Fruit fly (Drosophila melanogaster) whole organism, embryonic: ENCODE data around the gene SCCRO.

Experiments
- Antp ChIP-seq: fragments of 200-800 bp; sonication (Bioruptor generic); optimal IDR thresholded peaks from 3 replicates; lab custom pipeline; 2016; ENCODE audit warnings: missing biosample characterization, missing genetic modification characterization
- Awh ChIP-seq: fragments of 200-800 bp; sonication (Bioruptor generic); IDR thresholded peaks from 2 replicates; pipeline ENCODE4, ENCODE4 v1.3.6; 2022; ENCODE audit warnings: missing biosample characterization, missing genetic modification characterization
- BtbVII ChIP-seq: fragments of 200-800 bp; sonication (Bioruptor generic); optimal IDR thresholded peaks from 3 replicates; lab custom pipeline; 2017; ENCODE audit warnings: missing biosample characterization, mild to moderate bottlenecking, missing genetic modification characterization
- CG12104 ChIP-seq: fragments of 200-800 bp; sonication (Bioruptor generic); optimal IDR thresholded peaks from 3 replicates; lab custom pipeline; 2016; ENCODE audit warnings: missing biosample characterization, missing genetic modification characterization
- CG12219 ChIP-seq: fragments of 200-800 bp; sonication (Bioruptor generic); optimal IDR thresholded peaks from 3 replicates; lab custom pipeline; 2018; ENCODE audit warnings: missing biosample characterization, mild to moderate bottlenecking, missing genetic modification characterization
- CG12744 ChIP-seq: fragments of 200-800 bp; sonication (Bioruptor generic); optimal IDR thresholded peaks from 2 replicates; lab custom pipeline; 2016; ENCODE audit warnings: missing biosample characterization, missing genetic modification characterization
- CG13424 ChIP-seq: fragments of 200-800 bp; sonication (Bioruptor generic); optimal IDR thresholded peaks from 2 replicates; lab custom pipeline; 2019; ENCODE audit warnings: missing biosample characterization, mild to moderate bottlenecking, missing genetic modification characterization, moderate library complexity
- CG14014 ChIP-seq: fragments of 200-800 bp; sonication (Bioruptor generic); IDR thresholded peaks from 2 replicates; pipeline ENCODE4 v1.3.6; 2022; ENCODE audit warnings: missing biosample characterization, missing genetic modification characterization
- CG1529 ChIP-seq: fragments of 200-800 bp; sonication (Bioruptor generic); optimal IDR thresholded peaks from 3 replicates; lab custom pipeline; 2018; ENCODE audit warnings: missing biosample characterization, missing genetic modification characterization
- CG17328 ChIP-seq: fragments of 200-800 bp; sonication (Bioruptor generic); IDR thresholded peaks from 2 replicates; pipeline ENCODE4 v1.3.6; 2022; ENCODE audit warnings: missing biosample characterization, missing genetic modification characterization
- CG17568 ChIP-seq: fragments of 200-800 bp; sonication (Bioruptor generic); optimal IDR thresholded peaks from 2 replicates; lab custom pipeline; 2018; ENCODE audit warnings: missing biosample characterization, mild to moderate bottlenecking, missing genetic modification characterization, moderate library complexity
- CG18262 ChIP-seq: fragments of 200-800 bp; optimal IDR thresholded peaks from 3 replicates; lab custom pipeline; 2019; ENCODE audit warnings: missing biosample characterization, mild to moderate bottlenecking, missing genetic modification characterization, moderate library complexity
- CG18619 ChIP-seq: fragments of 200-800 bp; sonication (Bioruptor generic); optimal IDR thresholded peaks from 3 replicates; lab custom pipeline; 2017; ENCODE audit warnings: missing biosample characterization, mild to moderate bottlenecking, missing genetic modification characterization
- CG2199 ChIP-seq: fragments of 200-800 bp; sonication (Bioruptor generic); IDR thresholded peaks from 3 replicates; pipeline ENCODE4 v1.3.6; 2022; ENCODE audit warnings: missing biosample characterization, missing genetic modification characterization
- CG31365 ChIP-seq: fragments of 200-800 bp; sonication (Bioruptor generic); optimal IDR thresholded peaks from 2 replicates; lab custom pipeline; 2018; ENCODE audit warnings: missing biosample characterization, mild to moderate bottlenecking, missing genetic modification characterization
- CG31388 ChIP-seq: fragments of 200-800 bp; sonication (Bioruptor generic); optimal IDR thresholded peaks from 2 replicates; lab custom pipeline; 2016; ENCODE audit warnings: missing biosample characterization, missing genetic modification characterization
- CG3281 ChIP-seq: fragments of 200-800 bp; sonication (Bioruptor generic); optimal IDR thresholded peaks from 3 replicates; lab custom pipeline; 2017; ENCODE audit warnings: missing biosample characterization, mild to moderate bottlenecking, missing genetic modification characterization
- CG4360 ChIP-seq: fragments of 200-800 bp; sonication (Bioruptor generic); IDR thresholded peaks from 2 replicates; pipeline ENCODE4 v1.3.6; 2022; ENCODE audit warnings: missing biosample characterization, missing genetic modification characterization
- CG6175 ChIP-seq: fragments of 200-800 bp; sonication (Bioruptor generic); IDR thresholded peaks from 3 replicates; pipeline ENCODE4 v1.3.6; 2022; ENCODE audit warnings: missing biosample characterization, missing genetic modification characterization
- CG6689 ChIP-seq: fragments of 200-800 bp; sonication (Bioruptor generic); IDR thresholded peaks from 2 replicates; pipeline ENCODE4 v1.3.6; 2022; ENCODE audit warnings: missing biosample characterization, missing genetic modification characterization
- CG6813 ChIP-seq: fragments of 200-800 bp; sonication (Bioruptor generic); optimal IDR thresholded peaks from 2 replicates; lab custom pipeline; 2017; ENCODE audit warnings: missing biosample characterization, missing genetic modification characterization, mild to moderate bottlenecking, moderate library complexity, missing genetic modification reagents
- CG7556 ChIP-seq: fragments of 200-800 bp; sonication (Bioruptor generic); optimal IDR thresholded peaks from 2 replicates; lab custom pipeline; 2017; ENCODE audit warnings: missing biosample characterization, mild to moderate bottlenecking, missing genetic modification characterization
- CG7928 ChIP-seq: fragments of 200-800 bp; sonication (Bioruptor generic); optimal IDR thresholded peaks from 2 replicates; lab custom pipeline; 2017; ENCODE audit warnings: missing biosample characterization, mild to moderate bottlenecking, missing genetic modification characterization
- CG9817 ChIP-seq: fragments of 200-800 bp; sonication (Bioruptor generic); optimal IDR thresholded peaks from 2 replicates; lab custom pipeline; 2018; ENCODE audit warnings: missing biosample characterization, mild to moderate bottlenecking, missing genetic modification characterization, moderate library complexity
- Fer1 ChIP-seq: fragments of 200-800 bp; sonication (Bioruptor generic); optimal IDR thresholded peaks from 2 replicates; lab custom pipeline; 2017; ENCODE audit warnings: missing biosample characterization, mild to moderate bottlenecking, missing genetic modification characterization
- Fer3 ChIP-seq: fragments of 200-800 bp; sonication (Bioruptor generic); optimal IDR thresholded peaks from 2 replicates; lab custom pipeline; 2018; ENCODE audit warnings: missing biosample characterization, mild to moderate bottlenecking, missing genetic modification characterization, moderate library complexity
- Hand ChIP-seq: fragments of 200-800 bp; sonication (Bioruptor generic); optimal IDR thresholded peaks from 2 replicates; lab custom pipeline; 2017; ENCODE audit warnings: mild to moderate bottlenecking, missing biosample characterization, missing genetic modification reagents, missing genetic modification characterization
- Hr51 ChIP-seq, 2 experiments: fragments of 200-800 bp; sonication (Bioruptor generic); optimal IDR thresholded peaks; 2 replicates in 1 of 2; 3 replicates in 1 of 2; lab custom pipeline; 2016 to 2018; ENCODE audit warnings: missing biosample characterization in 2 of 2, missing genetic modification characterization in 2 of 2, mild to moderate bottlenecking in 1 of 2, moderate library complexity in 1 of 2
- Med ChIP-seq: fragments of 200-800 bp; sonication (Bioruptor generic); peaks from one replicate; lab custom pipeline; 2016; ENCODE audit warnings: missing biosample characterization, missing genetic modification characterization, mild to moderate bottlenecking, inconsistent platforms, moderate library complexity
- Pdp1 ChIP-seq, 2 experiments: fragments of 200-800 bp; sonication (Bioruptor generic); optimal IDR thresholded peaks; 3 replicates each; lab custom pipeline; 2016; ENCODE audit warnings: missing biosample characterization in 2 of 2, missing genetic modification characterization in 2 of 2, mild to moderate bottlenecking in 1 of 2, moderate library complexity in 1 of 2
- Rfx ChIP-seq: fragments of 200-800 bp; sonication (Bioruptor generic); IDR thresholded peaks from 2 replicates; pipeline ENCODE4 v1.3.6; 2022; ENCODE audit warnings: missing biosample characterization, missing genetic modification characterization
- Usf ChIP-seq: fragments of 200-800 bp; sonication (Bioruptor generic); optimal IDR thresholded peaks from 2 replicates; lab custom pipeline; 2017; ENCODE audit warnings: missing genotype, missing biosample characterization, missing genetic modification characterization
- bab2 ChIP-seq: fragments of 200-800 bp; sonication (Bioruptor generic); optimal IDR thresholded peaks from 2 replicates; lab custom pipeline; 2016; ENCODE audit warnings: missing biosample characterization, missing genetic modification characterization
- crc ChIP-seq: fragments of 200-800 bp; sonication (Bioruptor generic); optimal IDR thresholded peaks from 2 replicates; lab custom pipeline; 2016; ENCODE audit warnings: missing biosample characterization, missing genetic modification characterization
- dmrt99B ChIP-seq: fragments of 200-800 bp; sonication (Bioruptor generic); optimal IDR thresholded peaks from 2 replicates; lab custom pipeline; 2018; ENCODE audit warnings: missing biosample characterization, mild to moderate bottlenecking, missing genetic modification characterization, moderate library complexity
- gem ChIP-seq: fragments of 200-800 bp; sonication (Bioruptor generic); optimal IDR thresholded peaks from 2 replicates; lab custom pipeline; 2019; ENCODE audit warnings: missing biosample characterization, mild to moderate bottlenecking, missing genetic modification characterization, moderate library complexity
- gfzf ChIP-seq: fragments of 200-800 bp; sonication (Bioruptor generic); optimal IDR thresholded peaks from 2 replicates; lab custom pipeline; 2016; ENCODE audit warnings: missing biosample characterization, mild to moderate bottlenecking, missing genetic modification characterization, moderate library complexity
- grau ChIP-seq: fragments of 200-800 bp; optimal IDR thresholded peaks from 3 replicates; lab custom pipeline; 2019; ENCODE audit warnings: missing biosample characterization, mild to moderate bottlenecking, missing genetic modification characterization, moderate library complexity
- grn ChIP-seq: fragments of 200-800 bp; sonication (Bioruptor generic); optimal IDR thresholded peaks from 3 replicates; lab custom pipeline; 2017; ENCODE audit warnings: missing biosample characterization, missing genetic modification characterization
- hkb ChIP-seq, 2 experiments: fragments of 200-800 bp in 1 of 2; fragments of >200 bp in 1 of 2; sonication (Bioruptor generic) in 1 of 2; IDR thresholded peaks in 1 of 2; optimal IDR thresholded peaks in 1 of 2; 2 replicates each; pipeline versions ENCODE4 v1.3.6 to Lab custom; 2017 to 2022; ENCODE audit warnings: missing biosample characterization in 1 of 2, missing genetic modification characterization in 1 of 2
- jigr1 ChIP-seq: fragments of 200-800 bp; sonication (Bioruptor generic); IDR thresholded peaks from 3 replicates; pipeline ENCODE4 v1.3.6; 2022; ENCODE audit warnings: missing biosample characterization, missing genetic modification characterization
- kni ChIP-seq: fragments of 200-800 bp; sonication (Bioruptor generic); optimal IDR thresholded peaks from 3 replicates; lab custom pipeline; 2017; ENCODE audit warnings: mild to moderate bottlenecking, missing biosample characterization, missing genetic modification reagents, missing genetic modification characterization
- mirr ChIP-seq: fragments of 200-800 bp; sonication (Bioruptor generic); optimal IDR thresholded peaks from 3 replicates; lab custom pipeline; 2018; ENCODE audit warnings: missing biosample characterization, mild to moderate bottlenecking, missing genetic modification characterization
- odd ChIP-seq: fragments of 200-800 bp; sonication (Bioruptor generic); optimal IDR thresholded peaks from 2 replicates; lab custom pipeline; 2017; ENCODE audit warnings: missing biosample characterization, mild to moderate bottlenecking, missing genetic modification characterization
- pzg ChIP-seq: fragments of 200-800 bp; sonication (Bioruptor generic); optimal IDR thresholded peaks from 3 replicates; lab custom pipeline; 2018; ENCODE audit warnings: missing biosample characterization, mild to moderate bottlenecking, missing genetic modification characterization, moderate library complexity
- row ChIP-seq: fragments of 200-800 bp; sonication (Bioruptor generic); IDR thresholded peaks from 3 replicates; pipeline ENCODE4 v1.3.6; 2022; ENCODE audit warnings: missing biosample characterization, missing genetic modification characterization
- ssp ChIP-seq: fragments of 200-800 bp; sonication (Bioruptor generic); IDR thresholded peaks from 2 replicates; pipeline ENCODE4 v1.3.6; 2022; ENCODE audit warnings: missing biosample characterization, missing genetic modification characterization
- vvl ChIP-seq: fragments of 200-800 bp; sonication (Bioruptor generic); IDR thresholded peaks from 2 replicates; pipeline ENCODE4 v1.3.6; 2022; ENCODE audit warnings: missing biosample characterization, missing genetic modification characterization

Gene SCCRO

dm6 chr3L:15590803-15591597, 27.8 kb downstream of the SCCRO start (continued):
- TF ChIP-seq CG7928 (GFP tag; lab: Kevin White, UChicago) (no peak), Med (GFP tag; lab: Kevin White, UChicago) (no peak), Awh (GFP tag; lab: Robert Waterston, UW) (peak; percentile 40; the same call in 1 of the 2 replicates), CG6175 (GFP tag; lab: Robert Waterston, UW) (no peak), Rfx (peak; percentile 49), CG6689 (GFP tag; lab: Robert Waterston, UW) (peak; percentile 18; the same call in 1 of the 2 replicates), kni (peak; percentile 53), CG12219 (GFP tag; lab: Kevin White, UChicago) (peak; percentile 4), CG17568 (GFP tag; lab: Kevin White, UChicago) (peak; percentile 41), crc (peak; percentile 5), odd (peak; percentile 27), Pdp1 (GFP tag; optimal IDR thresholded peaks at IDR 0.05; lab: Kevin White, UChicago) (peak in 1 of 2 experiments; percentile 49), bab2 (GFP tag; lab: Kevin White, UChicago) (peak; percentile 25), grn (peak; percentile 24), CG12104 (GFP tag; lab: Kevin White, UChicago) (peak; percentile 39), jigr1 (no peak), CG31365 (tag; lab: Kevin White, UChicago) (peak; percentile 9), Fer1 (GFP tag; lab: Kevin White, UChicago) (peak; percentile 28), hkb (optimal IDR thresholded peaks at IDR 0.05; lab: Kevin White, UChicago) (no peak), hkb (GFP tag; IDR thresholded peaks at IDR 0.05; lab: Robert Waterston, UW) (no peak), CG4360 (GFP tag; lab: Robert Waterston, UW) (peak; percentile 90), row (GFP tag; lab: Robert Waterston, UW) (peak; percentile 35; the same call in 1 of the 3 replicates), CG6813 (GFP tag; lab: Kevin White, UChicago) (peak; percentile 46), CG12744 (GFP tag; lab: Kevin White, UChicago) (peak; percentile 22), CG18619 (GFP tag; lab: Kevin White, UChicago) (peak; percentile 1), CG1529 (GFP tag; lab: Kevin White, UChicago) (no peak), vvl (0 out of 2 replicates have a peak, but pooled peaks have one; percentile 15), ssp (no peak), CG31388 (GFP tag; lab: Kevin White, UChicago) (no peak), Antp (GFP tag; lab: Kevin White, UChicago) (no peak), pzg (no peak), CG2199 (GFP tag; lab: Robert Waterston, UW) (peak; percentile 31; the same call in 1 of the 3 replicates), BtbVII (GFP tag; lab: Kevin White, UChicago) (peak; percentile 22), dmrt99B (tag; lab: Kevin White, UChicago) (peak; percentile 38), gem (tag; lab: Kevin White, UChicago) (peak; percentile 53), Usf (GFP tag; lab: Kevin White, UChicago) (no peak), gfzf (no peak), Hand (no peak), mirr (GFP tag; lab: Kevin White, UChicago) (peak; percentile 41), CG13424 (peak; percentile 18), Hr51 (GFP tag; optimal IDR thresholded peaks at IDR 0.05; lab: Kevin White, UChicago) (peak in 1 of 2 experiments; percentile 17), CG7556 (GFP tag; lab: Kevin White, UChicago) (peak; percentile 19), CG14014 (peak; percentile 54; the same call in 1 of the 2 replicates), CG9817 (tag; lab: Kevin White, UChicago) (peak; percentile 13), grau (tag; lab: Kevin White, UChicago) (peak; percentile 66), CG17328 (GFP tag; lab: Robert Waterston, UW) (0 out of 2 replicates have a peak, but pooled peaks have one; percentile 15), CG3281 (GFP tag; lab: Kevin White, UChicago) (peak; percentile 39), CG18262 (tag; lab: Kevin White, UChicago) (no peak), Fer3 (tag; lab: Kevin White, UChicago) (peak; percentile 9)
